Fruit fly (Drosophila melanogaster) whole organism, embryonic: ENCODE data around the gene unk.

ENCODE experiments used
- Ada2b ChIP-seq: fragments of 200-800 bp; sonication (Bioruptor generic); IDR thresholded peaks from 2 replicates; pipeline ENCODE4 v1.3.6; 2022; ENCODE audit warnings: missing biosample characterization, missing genetic modification characterization
- Antp ChIP-seq: fragments of 200-800 bp; sonication (Bioruptor generic); optimal IDR thresholded peaks from 3 replicates; lab custom pipeline; 2016; ENCODE audit warnings: missing biosample characterization, missing genetic modification characterization
- B-H2 ChIP-seq: fragments of 200-800 bp; sonication (Bioruptor generic); optimal IDR thresholded peaks from 2 replicates; lab custom pipeline; 2018; ENCODE audit warnings: missing biosample characterization, mild to moderate bottlenecking, missing genetic modification characterization
- CG10147 ChIP-seq: fragments of 200-800 bp; sonication (Bioruptor generic); optimal IDR thresholded peaks from 2 replicates; lab custom pipeline; 2019; ENCODE audit warnings: missing biosample characterization, mild to moderate bottlenecking, missing genetic modification characterization, moderate library complexity
- CG1024 ChIP-seq: fragments of 200-800 bp; sonication (Bioruptor generic); IDR thresholded peaks from 2 replicates; pipeline ENCODE4 v1.3.6; 2022; ENCODE audit warnings: missing biosample characterization, missing genetic modification characterization
- CG10431 ChIP-seq: fragments of 200-800 bp; sonication (Bioruptor generic); optimal IDR thresholded peaks from 3 replicates; lab custom pipeline; 2018; ENCODE audit warnings: missing biosample characterization, mild to moderate bottlenecking, missing genetic modification characterization
- CG10654 ChIP-seq: fragments of 200-800 bp; sonication (Bioruptor generic); optimal IDR thresholded peaks from 2 replicates; lab custom pipeline; 2016; ENCODE audit warnings: missing biosample characterization, missing genetic modification characterization
- CG11695 ChIP-seq: fragments of 200-800 bp; sonication (Bioruptor generic); IDR thresholded peaks from 3 replicates; pipeline ENCODE4 v1.3.6; 2022; ENCODE audit warnings: missing biosample characterization, missing genetic modification characterization
- CG12299 ChIP-seq: fragments of 200-800 bp; sonication (Bioruptor generic); optimal IDR thresholded peaks from 2 replicates; lab custom pipeline; 2018; ENCODE audit warnings: missing biosample characterization, mild to moderate bottlenecking, missing genetic modification characterization
- CG13123 ChIP-seq: fragments of 200-800 bp; sonication (Bioruptor generic); optimal IDR thresholded peaks from 2 replicates; lab custom pipeline; 2016; ENCODE audit warnings: missing biosample characterization, missing genetic modification characterization
- CG13296 ChIP-seq: fragments of 200-800 bp; sonication (Bioruptor generic); optimal IDR thresholded peaks from 3 replicates; lab custom pipeline; 2018; ENCODE audit warnings: missing biosample characterization, mild to moderate bottlenecking, missing genetic modification characterization
- CG1647 ChIP-seq: fragments of 200-800 bp; sonication (Bioruptor generic); optimal IDR thresholded peaks from 3 replicates; lab custom pipeline; 2016; ENCODE audit warnings: missing biosample characterization, missing genetic modification characterization
- CG2199 ChIP-seq: fragments of 200-800 bp; sonication (Bioruptor generic); IDR thresholded peaks from 3 replicates; pipeline ENCODE4 v1.3.6; 2022; ENCODE audit warnings: missing biosample characterization, missing genetic modification characterization
- CG2875 ChIP-seq: fragments of 200-800 bp; sonication (Bioruptor generic); optimal IDR thresholded peaks from 2 replicates; lab custom pipeline; 2017; ENCODE audit warnings: missing biosample characterization, mild to moderate bottlenecking, missing genetic modification characterization, missing genetic modification reagents
- CG2889 ChIP-seq: fragments of 200-800 bp; sonication (Bioruptor generic); IDR thresholded peaks from 3 replicates; pipeline ENCODE4 v1.3.6; 2022; ENCODE audit warnings: missing biosample characterization, missing genetic modification characterization
- CG32767 ChIP-seq: fragments of 200-800 bp; sonication (Bioruptor generic); IDR thresholded peaks from 2 replicates; pipeline ENCODE4 v1.3.6; 2022; ENCODE audit warnings: missing biosample characterization, missing genetic modification characterization
- CG3838 ChIP-seq: fragments of 200-800 bp; sonication (Bioruptor generic); optimal IDR thresholded peaks from 3 replicates; lab custom pipeline; 2016; ENCODE audit warnings: missing biosample characterization, missing genetic modification characterization
- CG4707 ChIP-seq: fragments of 200-800 bp; sonication (Bioruptor generic); optimal IDR thresholded peaks from 2 replicates; lab custom pipeline; 2018; ENCODE audit warnings: missing biosample characterization, mild to moderate bottlenecking, missing genetic modification characterization, moderate library complexity
- CG7372 ChIP-seq: fragments of 200-800 bp; sonication (Bioruptor generic); IDR thresholded peaks from 2 replicates; pipeline ENCODE4 v1.3.6; 2022; ENCODE audit warnings: missing biosample characterization, missing genetic modification characterization
- CTCF ChIP-seq: fragments of 200-800 bp; sonication (Bioruptor generic); optimal IDR thresholded peaks from 2 replicates; lab custom pipeline; 2017; ENCODE audit warnings: missing biosample characterization, mild to moderate bottlenecking, missing genetic modification characterization, moderate library complexity
- Dfd ChIP-seq, 2 experiments: fragments of >200 bp; optimal IDR thresholded peaks; 2 replicates each; lab custom pipeline; 2017; ENCODE audit warnings: missing biosample characterization in 2 of 2, missing genetic modification characterization in 2 of 2
- ERR ChIP-seq: fragments of 200-800 bp; sonication (Bioruptor generic); optimal IDR thresholded peaks from 2 replicates; lab custom pipeline; 2016; ENCODE audit warnings: missing biosample characterization, missing genetic modification characterization
- HLHmδ ChIP-seq: fragments of 200-800 bp; sonication (Bioruptor generic); optimal IDR thresholded peaks from 2 replicates; lab custom pipeline; 2018; ENCODE audit warnings: missing biosample characterization, mild to moderate bottlenecking, missing genetic modification characterization, moderate library complexity
- Lpt ChIP-seq: fragments of >200 bp; optimal IDR thresholded peaks from 2 replicates; lab custom pipeline; 2018; ENCODE audit warnings: missing biosample characterization, missing genetic modification characterization
- NC2α ChIP-seq: fragments of 200-800 bp; sonication (Bioruptor generic); optimal IDR thresholded peaks from 2 replicates; lab custom pipeline; 2016; ENCODE audit warnings: missing biosample characterization, missing genetic modification characterization
- NC2β ChIP-seq: fragments of 200-800 bp; sonication (Bioruptor generic); optimal IDR thresholded peaks from 2 replicates; lab custom pipeline; 2016; ENCODE audit warnings: missing biosample characterization, missing genetic modification characterization
- Nf-YB ChIP-seq: fragments of 200-800 bp; sonication (Bioruptor generic); optimal IDR thresholded peaks from 3 replicates; lab custom pipeline; 2019; ENCODE audit warnings: missing biosample characterization, mild to moderate bottlenecking, missing genetic modification characterization, moderate library complexity
- Ravus ChIP-seq: fragments of 200-800 bp; sonication (Bioruptor generic); IDR thresholded peaks from 2 replicates; pipeline ENCODE4 v1.3.6; 2022; ENCODE audit warnings: missing biosample characterization, missing genetic modification characterization
- Scr ChIP-seq: fragments of 200-800 bp; sonication (Bioruptor generic); IDR thresholded peaks from 2 replicates; pipeline ENCODE4 v1.3.6; 2022; ENCODE audit warnings: missing biosample characterization, missing genetic modification characterization; ENCODE audit not compliant: partially characterized antibody
- TFAM ChIP-seq: fragments of 200-800 bp; sonication (Bioruptor generic); optimal IDR thresholded peaks from 2 replicates; lab custom pipeline; 2017; ENCODE audit warnings: missing biosample characterization, missing genetic modification characterization, inconsistent platforms
- Tbp ChIP-seq: fragments of >200 bp; optimal IDR thresholded peaks from 2 replicates; lab custom pipeline; 2018; ENCODE audit warnings: missing biosample characterization, missing genetic modification characterization
- YL-1 ChIP-seq: fragments of 200-800 bp; sonication (Bioruptor generic); optimal IDR thresholded peaks from 3 replicates; lab custom pipeline; 2017; ENCODE audit warnings: missing biosample characterization, mild to moderate bottlenecking, missing genetic modification characterization
- ap ChIP-seq: fragments of 200-800 bp; sonication (Bioruptor generic); IDR thresholded peaks from 2 replicates; pipeline ENCODE4 v1.3.6; 2022; ENCODE audit warnings: missing biosample characterization, missing genetic modification characterization
- chinmo ChIP-seq: fragments of 200-800 bp; sonication (Bioruptor generic); IDR thresholded peaks from 4 replicates; pipeline ENCODE4 v1.3.6; 2022; ENCODE audit warnings: missing biosample characterization, missing genetic modification characterization; ENCODE audit not compliant: partially characterized antibody
- chm ChIP-seq: fragments of 200-800 bp; sonication (Bioruptor generic); IDR thresholded peaks from 2 replicates; pipeline ENCODE4 v1.3.6; 2022; ENCODE audit warnings: missing biosample characterization, missing genetic modification characterization
- en ChIP-seq: fragments of 200-800 bp; sonication (Bioruptor generic); optimal IDR thresholded peaks from 2 replicates; lab custom pipeline; 2016; ENCODE audit warnings: missing biosample characterization, missing genetic modification characterization
- ewg ChIP-seq: fragments of 200-800 bp; sonication (Bioruptor generic); optimal IDR thresholded peaks from 3 replicates; lab custom pipeline; 2017; ENCODE audit warnings: mild to moderate bottlenecking, missing biosample characterization, missing genetic modification reagents, missing genetic modification characterization
- fd64A ChIP-seq: fragments of 200-800 bp; sonication (Bioruptor generic); optimal IDR thresholded peaks from 3 replicates; lab custom pipeline; 2018; ENCODE audit warnings: missing biosample characterization, mild to moderate bottlenecking, missing genetic modification characterization
- gro ChIP-seq: fragments of 200-800 bp; sonication (Bioruptor generic); optimal IDR thresholded peaks from 2 replicates; lab custom pipeline; 2016; ENCODE audit warnings: missing biosample characterization, missing genetic modification characterization
- gt ChIP-seq: fragments of 200-800 bp; sonication (Bioruptor generic); IDR thresholded peaks from 2 replicates; pipeline ENCODE4 v1.3.6; 2022; ENCODE audit warnings: missing biosample characterization, missing genetic modification characterization
- hbn ChIP-seq: fragments of 200-800 bp; sonication (Bioruptor generic); IDR thresholded peaks from 2 replicates; pipeline ENCODE4 v1.3.6; 2022; ENCODE audit warnings: missing biosample characterization, missing genetic modification characterization; ENCODE audit not compliant: partially characterized antibody
- kni ChIP-seq: fragments of 200-800 bp; sonication (Bioruptor generic); optimal IDR thresholded peaks from 3 replicates; lab custom pipeline; 2017; ENCODE audit warnings: mild to moderate bottlenecking, missing biosample characterization, missing genetic modification reagents, missing genetic modification characterization
- lov ChIP-seq, 2 experiments: fragments of 200-800 bp in 1 of 2; fragments of >200 bp in 1 of 2; sonication (Bioruptor generic) in 1 of 2; IDR thresholded peaks in 1 of 2; optimal IDR thresholded peaks in 1 of 2; 2 replicates in 1 of 2; 3 replicates in 1 of 2; pipeline versions ENCODE4 v1.3.6 to Lab custom; 2017 to 2022; ENCODE audit warnings: missing biosample characterization in 1 of 2, missing genetic modification characterization in 1 of 2
- maf-S ChIP-seq: fragments of 200-800 bp; sonication (Bioruptor generic); optimal IDR thresholded peaks from 2 replicates; lab custom pipeline; 2016; ENCODE audit warnings: missing biosample characterization, missing genetic modification characterization
- mam ChIP-seq: fragments of 200-800 bp; sonication (Bioruptor generic); optimal IDR thresholded peaks from 3 replicates; lab custom pipeline; 2016; ENCODE audit warnings: missing biosample characterization, missing genetic modification characterization
- nerfin-2 ChIP-seq: fragments of 200-800 bp; sonication (Bioruptor generic); IDR thresholded peaks from 2 replicates; pipeline ENCODE4 v1.3.6; 2022; ENCODE audit warnings: missing biosample characterization, missing genetic modification characterization; ENCODE audit not compliant: partially characterized antibody
- onecut ChIP-seq: fragments of 200-800 bp; sonication (Bioruptor generic); IDR thresholded peaks from 2 replicates; pipeline ENCODE4 v1.3.6; 2022; ENCODE audit warnings: missing biosample characterization, missing genetic modification characterization
- sens-2 ChIP-seq: fragments of 200-800 bp; sonication (Bioruptor generic); IDR thresholded peaks from 2 replicates; pipeline ENCODE4 v1.3.6; 2022; ENCODE audit warnings: missing biosample characterization, missing genetic modification characterization
- stc ChIP-seq: fragments of 200-800 bp; sonication (Bioruptor generic); IDR thresholded peaks from 2 replicates; pipeline ENCODE4 v1.3.6; 2022; ENCODE audit warnings: missing biosample characterization, missing genetic modification characterization
- usp ChIP-seq: fragments of >200 bp; optimal IDR thresholded peaks from 2 replicates; lab custom pipeline; 2017; ENCODE audit warnings: missing biosample characterization, missing genetic modification characterization
- zfh2 ChIP-seq: fragments of 200-800 bp; sonication (Bioruptor generic); optimal IDR thresholded peaks from 2 replicates; lab custom pipeline; 2016; ENCODE audit warnings: missing biosample characterization, missing genetic modification characterization

Gene unk

DNA sequence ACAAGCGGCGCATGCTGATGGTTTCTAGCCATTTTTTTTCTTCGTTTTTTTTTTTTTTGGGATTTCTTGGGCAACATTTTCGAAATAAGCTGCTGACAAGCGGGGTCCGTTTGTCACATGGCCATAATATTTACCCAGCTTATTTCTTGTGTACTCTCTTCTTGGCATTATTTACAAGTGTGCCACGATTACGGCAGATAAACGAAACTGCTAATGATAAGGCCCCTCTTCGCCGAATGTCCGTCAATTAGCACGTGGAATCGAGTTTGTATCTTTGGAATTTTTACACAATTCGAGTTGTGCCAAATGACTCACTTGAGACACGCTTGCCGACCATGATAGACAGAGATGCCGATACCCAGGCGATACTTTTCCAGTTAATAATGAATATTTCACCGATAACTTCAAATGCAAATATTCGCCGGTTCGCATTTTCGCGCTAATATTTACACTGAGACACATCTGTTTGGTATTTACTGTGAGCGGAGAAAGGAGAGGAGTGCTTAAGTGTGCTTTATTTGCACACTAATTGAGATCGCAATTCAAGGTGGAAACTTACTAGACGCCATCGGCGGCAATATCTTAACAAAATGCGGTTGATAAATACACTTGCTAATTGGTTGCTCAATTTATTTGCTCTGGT, 18.9 kb upstream of the unk start (continued):
- TF ChIP-seq onecut (GFP tag; lab: Robert Waterston, UW): peak; percentile 62; the same call in 1 of the 2 replicates
- peak; percentile 19 for TF ChIP-seq CG10431 (GFP tag; lab: Kevin White, UChicago)
- no peak for TF ChIP-seq usp
- no peak for TF ChIP-seq CG3838 (GFP tag; lab: Kevin White, UChicago)
- TF ChIP-seq chm (GFP tag; lab: Robert Waterston, UW): no peak
- no peak for TF ChIP-seq CG13123 (GFP tag; lab: Kevin White, UChicago)
- no peak for TF ChIP-seq Antp (GFP tag; lab: Kevin White, UChicago)
- TF ChIP-seq chinmo (GFP tag; lab: Robert Waterston, UW): no peak
- TF ChIP-seq Lpt: no peak
- TF ChIP-seq CG11695 (GFP tag; lab: Robert Waterston, UW): peak; percentile 26; the same call in 1 of the 3 replicates
- TF ChIP-seq fd64A (GFP tag; lab: Kevin White, UChicago): peak; percentile 53
- no peak for TF ChIP-seq lov (optimal IDR thresholded peaks at IDR 0.05; lab: Kevin White, UChicago)
- peak; percentile 64; the same call in 1 of the 3 replicates for TF ChIP-seq lov (GFP tag; IDR thresholded peaks at IDR 0.05; lab: Robert Waterston, UW)
- no peak for TF ChIP-seq YL-1 (GFP tag; lab: Kevin White, UChicago)
- peak; percentile 49 for TF ChIP-seq B-H2 (GFP tag; lab: Kevin White, UChicago)
- no peak for TF ChIP-seq CG1647 (GFP tag; lab: Kevin White, UChicago)
- TF ChIP-seq CG7372 (GFP tag; lab: Robert Waterston, UW): no peak
- TF ChIP-seq CG2199: no peak
- no peak for TF ChIP-seq Nf-YB (GFP tag; lab: Kevin White, UChicago)
- TF ChIP-seq Dfd (GFP tag; optimal IDR thresholded peaks at IDR 0.05; lab: Kevin White, UChicago): no peak
- no peak for TF ChIP-seq Ravus (GFP tag; lab: Robert Waterston, UW)
- TF ChIP-seq CG2889 (GFP tag; lab: Robert Waterston, UW): no peak
- no peak for TF ChIP-seq nerfin-2
- TF ChIP-seq CG10654 (GFP tag; lab: Kevin White, UChicago): no peak
- peak; percentile 18 for TF ChIP-seq CG12299 (tag; lab: Kevin White, UChicago)
- no peak for TF ChIP-seq NC2β (GFP tag; lab: Kevin White, UChicago)
- peak; percentile 51 for TF ChIP-seq zfh2 (GFP tag; lab: Kevin White, UChicago)
- no peak for TF ChIP-seq ewg (GFP tag; lab: Kevin White, UChicago)
- no peak for TF ChIP-seq Scr (GFP tag; lab: Robert Waterston, UW)
- TF ChIP-seq ap: 0 out of 2 replicates have a peak, but pooled peaks have one; percentile 13
- TF ChIP-seq sens-2 (GFP tag; lab: Robert Waterston, UW): no peak
- no peak for TF ChIP-seq NC2α (GFP tag; lab: Kevin White, UChicago)
- peak; percentile 39 for TF ChIP-seq mam (GFP tag; lab: Kevin White, UChicago)
- no peak for TF ChIP-seq CG32767
- TF ChIP-seq Tbp (GFP tag; lab: Kevin White, UChicago): no peak
- peak; percentile 66 for TF ChIP-seq CG13296 (GFP tag; lab: Kevin White, UChicago)
- peak; percentile 46 for TF ChIP-seq CG2875 (GFP tag; lab: Kevin White, UChicago)
- peak; percentile 36 for TF ChIP-seq HLHmδ (GFP tag; lab: Kevin White, UChicago)
- no peak for TF ChIP-seq TFAM (GFP tag; lab: Kevin White, UChicago)
- no peak for TF ChIP-seq CG4707 (GFP tag; lab: Kevin White, UChicago)
- TF ChIP-seq hbn (GFP tag; lab: Robert Waterston, UW): no peak
- no peak for TF ChIP-seq Ada2b (GFP tag; lab: Robert Waterston, UW)
- TF ChIP-seq gro (GFP tag; lab: Kevin White, UChicago): peak; percentile 67
- TF ChIP-seq stc (GFP tag; lab: Robert Waterston, UW): 0 out of 2 replicates have a peak, but pooled peaks have one; percentile 21
- peak; percentile 20 for TF ChIP-seq kni (GFP tag; lab: Kevin White, UChicago)
- TF ChIP-seq CG1024 (GFP tag; lab: Robert Waterston, UW): 0 out of 2 replicates have a peak, but pooled peaks have one; percentile 26
- TF ChIP-seq en (GFP tag; lab: Kevin White, UChicago): no peak
- TF ChIP-seq CG10147: no peak
- no peak for TF ChIP-seq gt (GFP tag; lab: Robert Waterston, UW)
- peak; percentile 19 for TF ChIP-seq ERR (GFP tag; lab: Kevin White, UChicago)
- TF ChIP-seq CTCF: peak; percentile 13
- no peak for TF ChIP-seq maf-S
